Worm (Caenorhabditis elegans): Measurements from ENCODE around the gene rps-23.

DNA sequence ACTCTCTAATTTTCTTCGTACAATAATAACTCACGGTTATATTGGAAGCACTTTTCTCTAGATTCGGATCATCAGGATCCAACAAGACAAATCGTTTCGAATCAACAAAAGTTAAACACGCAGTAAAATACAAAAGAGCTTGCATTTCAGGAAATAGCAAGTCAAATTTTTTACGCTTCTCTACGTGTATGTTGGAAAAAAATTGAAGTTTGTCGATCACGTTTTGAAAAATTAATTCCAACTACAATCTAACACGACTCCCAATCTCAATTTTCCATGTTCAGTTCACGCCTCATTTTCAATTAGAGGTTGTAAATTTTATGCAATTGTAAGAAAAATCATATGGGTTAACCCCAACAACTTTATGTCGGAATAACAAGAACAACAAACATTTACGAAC is 902 bp downstream of the rps-23 start, which contains the start of gene spe-45:
- TF ChIP-seq hmbx-1 (tag; optimal IDR thresholded peaks at IDR 0.05) (no peak), ets-7 (tag; optimal IDR thresholded peaks at IDR 0.05) (no peak), ama-1 (optimal IDR thresholded peaks at IDR 0.05) (no peak), ceh-13 (GFP tag; optimal IDR thresholded peaks at IDR 0.05) (no peak), ceh-36 (tag; optimal IDR thresholded peaks at IDR 0.05) (no peak), tbx-37 (GFP tag; conservative IDR thresholded peaks at IDR 0.05) (no peak), B0310.2 (tag; optimal IDR thresholded peaks at IDR 0.05) (no peak), pes-1 (GFP tag; IDR thresholded peaks at IDR 0.05) (no peak)

Measured in whole organism, early embryonic.